Worm (Caenorhabditis elegans) whole organism, L4 larva: Measurements from ENCODE around the gene sahd-1.

Experiments
- D1046.2 ChIP-seq: fragments of 200-800 bp; sonication (Bioruptor generic); IDR thresholded peaks from 2 replicates; pipeline ENCODE4 v1.3.6; 2022; ENCODE audit warnings: missing genetic modification characterization, missing compliant biosample characterization
- F26F4.8 ChIP-seq: fragments of 200-800 bp; sonication (Bioruptor generic); conservative IDR thresholded peaks from 2 replicates; pipeline ENCODE4 v1.3.6; 2022; ENCODE audit warnings: missing genetic modification characterization, missing compliant biosample characterization
- Y75B8A.6 ChIP-seq: fragments of 200-800 bp; sonication (Bioruptor generic); IDR thresholded peaks from 2 replicates; pipeline ENCODE4 v1.3.6; 2022; ENCODE audit warnings: missing genetic modification reagents, missing genetic modification characterization, missing compliant biosample characterization
- egl-27 ChIP-seq: sonication (generic microtip); optimal IDR thresholded peaks from 3 replicates; lab custom pipeline; 2017; ENCODE audit warnings: missing biosample characterization, missing genetic modification reagents, missing genetic modification characterization
- fos-1 ChIP-seq: fragments of 150-350 bp; optimal IDR thresholded peaks from 2 replicates; lab custom pipeline; 2014; ENCODE audit warnings: missing biosample characterization, missing genetic modification characterization
- lin-13 ChIP-seq: fragments of 150-350 bp; optimal IDR thresholded peaks from 2 replicates; lab custom pipeline; 2014; ENCODE audit warnings: missing biosample characterization, missing genetic modification reagents, missing genetic modification characterization
- mep-1 ChIP-seq: fragments of 150-350 bp; sonication (generic microtip); optimal IDR thresholded peaks from 3 replicates; lab custom pipeline; 2014; ENCODE audit warnings: missing biosample characterization, missing genetic modification characterization
- nhr-25 ChIP-seq: sonication (generic microtip); optimal IDR thresholded peaks from 2 replicates; lab custom pipeline; 2017; ENCODE audit warnings: missing genetic modification characterization, mild to moderate bottlenecking, missing compliant biosample characterization, antibody characterized with exemption, moderate library complexity, borderline replicate concordance; ENCODE audit not compliant: insufficient read depth
- pqm-1 ChIP-seq: sonication (generic microtip); optimal IDR thresholded peaks from 2 replicates; lab custom pipeline; 2017; ENCODE audit warnings: missing biosample characterization, missing genetic modification characterization
- skn-1 ChIP-seq: fragments of 150-350 bp; optimal IDR thresholded peaks from 2 replicates; lab custom pipeline; 2014; ENCODE audit warnings: missing biosample characterization, missing genetic modification characterization
- tra-1 ChIP-seq: fragments of 200-800 bp; sonication (Bioruptor generic); IDR thresholded peaks from 2 replicates; pipeline ENCODE4 v1.3.6; 2022; ENCODE audit warnings: missing genetic modification reagents, missing genetic modification characterization, missing compliant biosample characterization
- unc-130 ChIP-seq: sonication (generic microtip); optimal IDR thresholded peaks from 2 replicates; lab custom pipeline; 2016; ENCODE audit warnings: missing genetic modification reagents, missing genetic modification characterization, missing compliant biosample characterization
- unc-62 ChIP-seq, 3 experiments: fragments of 150-350 bp in 1 of 3; sonication (generic microtip); optimal IDR thresholded peaks in 2 of 3; peaks in 1 of 3; 1 replicate in 1 of 3; 2 replicates in 2 of 3; lab custom pipeline; 2014 to 2017; ENCODE audit warnings: missing biosample characterization in 3 of 3, missing genetic modification characterization in 3 of 3, missing genetic modification reagents in 3 of 3, missing genotype in 1 of 3
- ztf-11 ChIP-seq: fragments of 150-350 bp; optimal IDR thresholded peaks from 2 replicates; lab custom pipeline; 2014; ENCODE audit warnings: missing biosample characterization, missing genetic modification characterization

DNA sequence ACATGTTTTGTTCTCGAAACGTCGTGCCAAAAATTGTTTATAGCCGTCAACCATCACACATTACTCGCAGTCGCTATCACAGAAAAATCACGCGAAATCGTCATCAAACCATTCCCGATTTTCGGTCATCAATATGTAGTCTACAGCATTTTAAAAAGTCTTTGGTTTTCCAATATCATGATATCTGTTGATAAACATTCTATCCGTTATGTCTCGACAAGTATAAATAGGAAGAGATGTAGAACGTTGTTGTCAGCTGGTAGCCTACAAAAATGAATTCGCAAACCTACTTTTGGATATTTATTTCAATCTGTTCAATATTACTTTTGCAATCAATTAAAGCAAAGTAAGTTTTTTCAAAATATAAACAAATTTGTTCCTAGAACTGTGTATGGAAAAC is 18.4 kb downstream of the sahd-1 start, which contains the start of gene F12A10.1:
- no peak for TF ChIP-seq tra-1 (GFP tag; lab: Robert Waterston, UW)
- no peak for TF ChIP-seq unc-130 (GFP tag; lab: Kevin White, UChicago)
- TF ChIP-seq mep-1 (tag; lab: Kevin White, UChicago), result no peak
- no peak for TF ChIP-seq fos-1 (tag; lab: Kevin White, UChicago)
- TF ChIP-seq Y75B8A.6 (GFP tag; lab: Robert Waterston, UW), result no peak
- no peak for TF ChIP-seq lin-13 (GFP tag; lab: Kevin White, UChicago)
- TF ChIP-seq ztf-11 (tag; lab: Kevin White, UChicago), result no peak
- TF ChIP-seq unc-62 (GFP tag; optimal IDR thresholded peaks at IDR 0.05 in 1 of 2; lab: Kevin White, UChicago), result no peak
- no peak for TF ChIP-seq unc-62 (tag; optimal IDR thresholded peaks at IDR 0.05; lab: Kevin White, UChicago)
- no peak for TF ChIP-seq skn-1
- TF ChIP-seq D1046.2 (GFP tag; lab: Robert Waterston, UW), result no peak
- TF ChIP-seq F26F4.8 (GFP tag; lab: Robert Waterston, UW), result no peak
- TF ChIP-seq egl-27, result no peak
- TF ChIP-seq pqm-1 (tag; lab: Kevin White, UChicago), result no peak
- TF ChIP-seq nhr-25 (tag; lab: Kevin White, UChicago), result no peak
